Worm (Caenorhabditis elegans): ENCODE results near the gene tkt-1.

DNA sequence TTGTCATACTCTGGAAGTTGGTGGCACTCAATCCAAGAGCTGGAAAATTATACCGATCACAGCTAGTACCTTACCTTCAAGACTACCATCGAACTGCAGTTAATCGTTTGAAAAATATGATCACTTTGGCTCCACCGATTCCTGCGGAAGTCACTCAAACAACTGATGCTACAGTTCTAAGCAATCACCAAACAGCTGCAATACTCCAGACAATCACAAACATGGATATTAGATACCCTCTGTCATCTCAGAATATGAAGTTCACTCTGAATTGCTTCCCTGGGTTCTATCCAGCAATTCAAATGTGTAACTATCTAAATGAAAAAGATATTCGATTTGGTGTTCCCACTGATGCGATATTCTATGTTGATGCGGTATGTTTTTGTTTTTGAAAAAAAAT, 45.2 kb downstream of the tkt-1 start:
- no peak for TF ChIP-seq elt-1 (tag; optimal IDR thresholded peaks at IDR 0.05)
- TF ChIP-seq Y55F3AM.14 (GFP tag; optimal IDR thresholded peaks at IDR 0.05): no peak
- no peak for TF ChIP-seq nhr-10 (tag; optimal IDR thresholded peaks at IDR 0.05)
- no peak for TF ChIP-seq blmp-1 (tag; optimal IDR thresholded peaks at IDR 0.05; ENCODE audit: insufficient read depth)
- no peak for TF ChIP-seq C34F6.9 (tag; optimal IDR thresholded peaks at IDR 0.05)
- TF ChIP-seq snpc-4 (tag; optimal IDR thresholded peaks at IDR 0.05): no peak
- no peak for TF ChIP-seq ztf-11 (tag; optimal IDR thresholded peaks at IDR 0.05)
- TF ChIP-seq lin-39 (tag; optimal IDR thresholded peaks at IDR 0.05): no peak
- no peak for TF ChIP-seq egl-27 (tag; optimal IDR thresholded peaks at IDR 0.05)
- TF ChIP-seq nhr-77 (tag; optimal IDR thresholded peaks at IDR 0.05): no peak
- no peak for TF ChIP-seq mdl-1 (tag; optimal IDR thresholded peaks at IDR 0.05)
- no peak for TF ChIP-seq nhr-12 (tag; optimal IDR thresholded peaks at IDR 0.05)
- TF ChIP-seq F13H6.1 (tag; optimal IDR thresholded peaks at IDR 0.05): no peak

All from whole organism, L2 larva.